Worm (Caenorhabditis elegans): ENCODE measurements around the gene srg-7.

ce11 chrIII:6231880-6232279 is 36.1 kb downstream of the srg-7 start:
- TF ChIP-seq nhr-237 (tag; optimal IDR thresholded peaks at IDR 0.05) (no peak), nhr-12 (tag; optimal IDR thresholded peaks at IDR 0.05) (no peak), pha-4 (tag; optimal IDR thresholded peaks at IDR 0.05) (no peak), unc-62 (GFP tag; optimal IDR thresholded peaks at IDR 0.05) (no peak), lsy-2 (tag; optimal IDR thresholded peaks at IDR 0.05) (no peak), lin-13 (tag; optimal IDR thresholded peaks at IDR 0.05) (no peak), unc-39 (tag; optimal IDR thresholded peaks at IDR 0.05) (no peak), nhr-28 (tag; optimal IDR thresholded peaks at IDR 0.05) (no peak), snpc-4 (tag; optimal IDR thresholded peaks at IDR 0.05) (no peak), M03D4.4 (tag; optimal IDR thresholded peaks at IDR 0.05) (no peak), mab-5 (tag; optimal IDR thresholded peaks at IDR 0.05) (no peak), ztf-11 (tag; optimal IDR thresholded peaks at IDR 0.05) (no peak)

Measured in whole organism, mixed stage, embryonic.